Worm (Caenorhabditis elegans) whole organism, L4/young adult: ENCODE data around the gene arrd-22.

Experiments used
- W03F9.2 ChIP-seq: fragments of 150-350 bp; optimal IDR thresholded peaks from 2 replicates; lab custom pipeline; 2014; ENCODE audit warnings: missing biosample characterization, missing genetic modification characterization
- dao-5 ChIP-seq: sonication (generic microtip); optimal IDR thresholded peaks from 2 replicates; lab custom pipeline; 2016; ENCODE audit warnings: missing genotype, missing genetic modification characterization, moderate library complexity, missing compliant biosample characterization
- him-1 ChIP-seq: sonication (generic microtip); optimal IDR thresholded peaks from 2 replicates; lab custom pipeline; 2016; ENCODE audit warnings: missing genotype, missing genetic modification reagents, missing genetic modification characterization, missing compliant biosample characterization

- no peak for TF ChIP-seq W03F9.2 (tag; lab: Kevin White, UChicago)
- no peak for TF ChIP-seq him-1
- no peak for TF ChIP-seq dao-5 (tag; lab: Kevin White, UChicago)
These were observed at the start of gene arrd-22 for ce11 chrV:3410098-3410570.
